Fruit fly (Drosophila melanogaster): ENCODE data around the gene Cad74A.
A peak's percentile ranks its signal among the peaks of the same experiment; 100 is the strongest.

Cad74A gene

dm6 chr3L:17379311-17379710 lies at the start of gene Cad74A:
Gene Cad74A, minus strand, starts transcription at chr3L:17379530.
- TF ChIP-seq achi (GFP tag; optimal IDR thresholded peaks at IDR 0.05): no peak
- TF ChIP-seq fkh (GFP tag; optimal IDR thresholded peaks at IDR 0.05): peak; percentile 8
- no peak for TF ChIP-seq CG7368 (GFP tag; optimal IDR thresholded peaks at IDR 0.05)
- TF ChIP-seq CG15336 (GFP tag; IDR thresholded peaks at IDR 0.05): peak; percentile 55; the same call in 1 of the 2 replicates
- peak; percentile 18 for TF ChIP-seq Eip75B (GFP tag; optimal IDR thresholded peaks at IDR 0.05)
- TF ChIP-seq Lpt (GFP tag; optimal IDR thresholded peaks at IDR 0.05): peak; percentile 32
- peak; percentile 51; the same call in 2 of the 3 replicates for TF ChIP-seq CG6163 (GFP tag; IDR thresholded peaks at IDR 0.05)
- no peak for TF ChIP-seq Sox14 (GFP tag; optimal IDR thresholded peaks at IDR 0.05)
- no peak for TF ChIP-seq Ets96B (tag; optimal IDR thresholded peaks at IDR 0.05)
- TF ChIP-seq CG1621 (tag; optimal IDR thresholded peaks at IDR 0.05): peak; percentile 91
- TF ChIP-seq OdsH (GFP tag; optimal IDR thresholded peaks at IDR 0.05): no peak
- TF ChIP-seq CG11294 (GFP tag; IDR thresholded peaks at IDR 0.05): no peak
- no peak for TF ChIP-seq CG3919 (GFP tag; optimal IDR thresholded peaks at IDR 0.05)
- TF ChIP-seq Eip78C (GFP tag): peak; percentile 86
- no peak for TF ChIP-seq topi (GFP tag; optimal IDR thresholded peaks at IDR 0.05)
- TF ChIP-seq eg (GFP tag; IDR thresholded peaks at IDR 0.05): peak; percentile 52; the same call in 2 of the 3 replicates
- TF ChIP-seq CG6792 (GFP tag; optimal IDR thresholded peaks at IDR 0.05): no peak
- TF ChIP-seq CG16779 (tag; optimal IDR thresholded peaks at IDR 0.05): no peak
- TF ChIP-seq ss (GFP tag; optimal IDR thresholded peaks at IDR 0.05): peak in 1 of 2 experiments; percentile 46
- no peak for TF ChIP-seq esn (GFP tag; optimal IDR thresholded peaks at IDR 0.05)
- peak; percentile 51; the same call in 2 of the 3 replicates for TF ChIP-seq CG8119 (GFP tag; IDR thresholded peaks at IDR 0.05)

- TF ChIP-seq Eip75B (GFP tag; optimal IDR thresholded peaks at IDR 0.05) (peak; percentile 70), CG6163 (GFP tag; IDR thresholded peaks at IDR 0.05) (peak; percentile 95), Sox102F (GFP tag; optimal IDR thresholded peaks at IDR 0.05) (peak; percentile 76), CG4318 (GFP tag; optimal IDR thresholded peaks at IDR 0.05) (peak; percentile 81), Sox14 (GFP tag; optimal IDR thresholded peaks at IDR 0.05) (peak; percentile 91), dac (GFP tag; optimal IDR thresholded peaks at IDR 0.05) (peak; percentile 46), net (GFP tag; optimal IDR thresholded peaks at IDR 0.05) (peak; percentile 70), CG11294 (GFP tag; IDR thresholded peaks at IDR 0.05) (peak; percentile 90), Lpt (GFP tag; optimal IDR thresholded peaks at IDR 0.05) (peak; percentile 80), ss (GFP tag; optimal IDR thresholded peaks at IDR 0.05) (peak in 1 of 2 experiments; percentile 41), CG1621 (tag; optimal IDR thresholded peaks at IDR 0.05) (peak; percentile 51), CG8119 (GFP tag; IDR thresholded peaks at IDR 0.05) (peak; percentile 84), CG11762 (GFP tag; optimal IDR thresholded peaks at IDR 0.05; ENCODE audit: insufficient read depth) (peak; percentile 56), CG3032 (tag; optimal IDR thresholded peaks at IDR 0.05) (peak; percentile 92), CG6808 (GFP tag; optimal IDR thresholded peaks at IDR 0.05) (peak; percentile 31), Blimp-1 (GFP tag; optimal IDR thresholded peaks at IDR 0.05) (peak; percentile 47), CG6276 (GFP tag; optimal IDR thresholded peaks at IDR 0.05) (peak; percentile 49), CG10631 (GFP tag; optimal IDR thresholded peaks at IDR 0.05) (peak; percentile 79), CG32006 (GFP tag; optimal IDR thresholded peaks at IDR 0.05) (peak; percentile 87), Smox (GFP tag; optimal IDR thresholded peaks at IDR 0.05) (peak; percentile 85), fd59A (GFP tag; optimal IDR thresholded peaks at IDR 0.05) (peak; percentile 39), svp (GFP tag) (peak; percentile 95), Hr39 (GFP tag; optimal IDR thresholded peaks at IDR 0.05) (peak; percentile 92), dsx (GFP tag; optimal IDR thresholded peaks at IDR 0.05; ENCODE audit: poor library complexity, severe bottlenecking) (peak; percentile 77), fd85E (GFP tag; optimal IDR thresholded peaks at IDR 0.05) (peak; percentile 18), CG8632 (GFP tag; optimal IDR thresholded peaks at IDR 0.05) (peak; percentile 79), Hr4 (GFP tag; optimal IDR thresholded peaks at IDR 0.05) (peak; percentile 90), Sox15 (GFP tag; optimal IDR thresholded peaks at IDR 0.05) (peak; percentile 92), CG7368 (GFP tag; optimal IDR thresholded peaks at IDR 0.05) (peak; percentile 72), Ets96B (tag; optimal IDR thresholded peaks at IDR 0.05) (peak; percentile 89), Gug (GFP tag; IDR thresholded peaks at IDR 0.05) (peak; percentile 94), OdsH (GFP tag; optimal IDR thresholded peaks at IDR 0.05) (peak; percentile 91), Hr38 (GFP tag; optimal IDR thresholded peaks at IDR 0.05) (peak; percentile 7), acj6 (GFP tag; optimal IDR thresholded peaks at IDR 0.05) (peak; percentile 89), Met (GFP tag; optimal IDR thresholded peaks at IDR 0.05) (peak; percentile 86), CG15336 (GFP tag; IDR thresholded peaks at IDR 0.05) (peak; percentile 86), CG8319 (GFP tag; optimal IDR thresholded peaks at IDR 0.05) (peak; percentile 74), CG9139 (GFP tag; optimal IDR thresholded peaks at IDR 0.05) (no peak), salr (GFP tag; optimal IDR thresholded peaks at IDR 0.05) (peak; percentile 52 to 70), topi (GFP tag; optimal IDR thresholded peaks at IDR 0.05) (peak; percentile 90)
Measured at dm6 chr3L:17428779-17429178, 49.4 kb upstream of the Cad74A start, which contains the start of gene Gorab. Gene Gorab, minus strand, starts transcription at chr3L:17428836.

All from whole organism, prepupa.